Fruit fly (Drosophila melanogaster) Kc167 (cell line): ENCODE measurements around the gene CG10232.

Experiments
- h ChIP-seq: fragments of >200 bp; optimal IDR thresholded peaks from 3 replicates; lab custom pipeline; 2018; ENCODE audit warnings: missing external identifiers
- insv ChIP-seq: fragments of >200 bp; optimal IDR thresholded peaks from 3 replicates; lab custom pipeline; 2018; ENCODE audit warnings: missing external identifiers
- psq ChIP-seq: fragments of >200 bp; optimal IDR thresholded peaks from 2 replicates; lab custom pipeline; 2017; ENCODE audit warnings: missing external identifiers

DNA sequence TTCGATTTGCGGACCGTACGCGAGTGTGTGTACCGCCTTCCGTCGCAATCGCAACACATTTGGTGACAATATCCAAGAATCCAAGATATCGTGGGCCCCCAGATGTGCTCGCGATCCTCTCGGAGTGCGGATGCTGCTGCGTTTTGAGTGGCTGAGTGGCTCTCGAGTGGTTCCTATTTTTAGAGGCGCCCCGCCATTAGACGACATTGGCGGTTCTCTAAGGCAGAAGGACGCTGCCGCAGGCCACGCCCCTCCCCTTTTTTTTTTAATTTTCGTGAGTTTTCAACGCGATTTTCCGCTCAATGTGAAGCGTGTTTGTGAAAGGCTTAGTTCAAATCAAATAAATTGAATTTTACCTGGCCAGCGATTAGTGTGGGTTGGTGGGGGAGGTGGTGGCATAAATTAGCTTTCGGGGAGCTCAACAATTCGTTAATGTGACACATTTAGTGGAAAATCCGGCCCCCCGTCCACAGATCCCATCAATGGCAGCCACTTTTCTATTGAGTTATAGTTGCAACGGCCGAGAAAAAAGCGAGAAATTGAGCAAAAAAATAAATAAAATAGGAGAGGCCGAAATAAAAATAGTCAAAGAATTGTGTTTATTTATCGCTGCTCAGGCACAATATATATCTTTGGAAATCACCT is 3.0 kb downstream of the CG10232 start, which contains the start of gene nau:
- TF ChIP-seq psq (lab: Kevin White, UChicago): no peak
- TF ChIP-seq h (lab: Kevin White, UChicago): no peak
- TF ChIP-seq insv: no peak
